Worm (Caenorhabditis elegans): Measurements from ENCODE around the gene K09C4.4.

The K09C4.4 gene

DNA sequence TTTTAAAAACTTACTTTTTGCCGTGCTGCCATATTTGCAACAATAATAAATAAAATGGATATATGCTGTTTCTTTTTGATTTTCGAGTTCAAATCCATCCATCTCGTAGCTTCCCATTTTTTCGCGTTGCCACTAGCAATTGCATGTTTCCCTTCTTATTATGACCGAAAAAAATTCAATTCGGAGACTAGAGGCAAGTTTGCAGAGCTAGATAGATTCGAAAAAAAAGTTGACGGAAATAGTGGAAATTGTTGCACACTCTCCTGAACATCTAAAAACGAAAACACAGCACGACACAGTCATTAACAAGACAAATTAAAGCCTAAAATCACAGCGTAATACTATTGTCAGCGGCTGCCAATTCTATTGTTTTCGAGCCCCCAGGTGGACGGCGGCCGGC is 36.9 kb downstream of the K09C4.4 start, which contains the start of gene F11D5.6:
Gene F11D5.6 (minus strand): TSS at position 101 of the 400 bp plus-strand sequence.
- TF ChIP-seq nhr-12 (tag; optimal IDR thresholded peaks at IDR 0.05): no peak
- no peak for TF ChIP-seq ceh-43 (GFP tag; optimal IDR thresholded peaks at IDR 0.05)
- no peak for TF ChIP-seq M03D4.4 (tag; optimal IDR thresholded peaks at IDR 0.05)
- no peak for TF ChIP-seq ham-2 (GFP tag; optimal IDR thresholded peaks at IDR 0.05)
- TF ChIP-seq flh-1 (GFP tag; optimal IDR thresholded peaks at IDR 0.05): no peak
- no peak for TF ChIP-seq nhr-237 (tag; optimal IDR thresholded peaks at IDR 0.05)
- TF ChIP-seq lin-13 (tag; optimal IDR thresholded peaks at IDR 0.05): no peak
- no peak for TF ChIP-seq ces-1 (GFP tag; optimal IDR thresholded peaks at IDR 0.05)
- TF ChIP-seq lin-32 (GFP tag; optimal IDR thresholded peaks at IDR 0.05): no peak
- TF ChIP-seq bed-3 (GFP tag; optimal IDR thresholded peaks at IDR 0.05): no peak
- TF ChIP-seq ceh-83 (GFP tag; optimal IDR thresholded peaks at IDR 0.05): no peak
- TF ChIP-seq sptf-1 (tag; optimal IDR thresholded peaks at IDR 0.05): no peak
- no peak for TF ChIP-seq tbx-8 (GFP tag; optimal IDR thresholded peaks at IDR 0.05)
- TF ChIP-seq drap-1 (GFP tag; optimal IDR thresholded peaks at IDR 0.05): no peak
- no peak for TF ChIP-seq cnd-1 (tag; optimal IDR thresholded peaks at IDR 0.05)
- no peak for TF ChIP-seq mab-5 (tag; optimal IDR thresholded peaks at IDR 0.05)
- TF ChIP-seq ceh-39 (tag; optimal IDR thresholded peaks at IDR 0.05): no peak
- TF ChIP-seq sem-2 (GFP tag; optimal IDR thresholded peaks at IDR 0.05): no peak

DNA sequence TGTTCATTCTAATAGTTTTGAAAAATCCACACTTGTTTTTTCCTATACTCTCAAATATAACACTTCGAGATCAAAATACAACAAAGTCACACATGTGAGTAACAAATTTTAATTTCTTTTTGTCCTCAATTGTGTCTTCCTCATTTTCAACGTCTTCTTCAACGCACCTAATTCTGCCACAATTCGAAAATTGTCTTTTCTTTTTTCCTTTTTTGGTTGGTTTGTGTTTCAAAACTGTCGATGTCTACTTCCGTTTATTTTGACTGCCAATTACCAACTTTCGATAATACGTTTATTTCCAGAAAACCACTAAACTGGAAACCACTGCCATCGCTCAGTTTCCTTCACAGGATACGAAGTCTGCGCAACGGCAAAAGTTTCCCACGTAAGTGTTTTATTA is 43.5 kb downstream of the K09C4.4 start, which contains the start of gene F11D5.1:
Gene F11D5.1 (plus strand): TSS at position 301 of the 400 bp plus-strand sequence.
- no peak for TF ChIP-seq snpc-4 (tag; optimal IDR thresholded peaks at IDR 0.05)

- TF ChIP-seq hlh-1 (tag; optimal IDR thresholded peaks at IDR 0.05) (no peak), ceh-39 (tag; optimal IDR thresholded peaks at IDR 0.05) (no peak), M03D4.4 (tag; optimal IDR thresholded peaks at IDR 0.05) (no peak), nhr-237 (tag; optimal IDR thresholded peaks at IDR 0.05) (no peak), bed-3 (GFP tag; optimal IDR thresholded peaks at IDR 0.05) (no peak), ztf-11 (tag; optimal IDR thresholded peaks at IDR 0.05) (no peak), ces-1 (GFP tag; optimal IDR thresholded peaks at IDR 0.05) (no peak)
Measured at ce11 chrX:3334115-3334514, 44.8 kb downstream of the K09C4.4 start.

ce11 chrX:3339882-3340281 is 50.6 kb downstream of the K09C4.4 start:
- TF ChIP-seq unc-120 (tag; optimal IDR thresholded peaks at IDR 0.05; ENCODE audit: poor library complexity, severe bottlenecking) (peak; percentile 17), unc-62 (GFP tag; optimal IDR thresholded peaks at IDR 0.05) (no peak), sptf-1 (tag; optimal IDR thresholded peaks at IDR 0.05) (no peak), M03D4.4 (tag; optimal IDR thresholded peaks at IDR 0.05) (no peak), blmp-1 (tag; optimal IDR thresholded peaks at IDR 0.05) (no peak), ceh-83 (GFP tag; optimal IDR thresholded peaks at IDR 0.05) (no peak), pha-4 (tag; optimal IDR thresholded peaks at IDR 0.05) (no peak), cnd-1 (tag; optimal IDR thresholded peaks at IDR 0.05) (no peak)

All from whole organism, mixed stage, embryonic.